Fruit fly (Drosophila melanogaster): ENCODE data around the gene CG31775.
"Not testable (repeated sequence)": the region's sequence is repeated elsewhere in the genome, so short reads cannot be mapped to it uniquely, and the experiment has no call there.

Gene CG31775

DNA sequence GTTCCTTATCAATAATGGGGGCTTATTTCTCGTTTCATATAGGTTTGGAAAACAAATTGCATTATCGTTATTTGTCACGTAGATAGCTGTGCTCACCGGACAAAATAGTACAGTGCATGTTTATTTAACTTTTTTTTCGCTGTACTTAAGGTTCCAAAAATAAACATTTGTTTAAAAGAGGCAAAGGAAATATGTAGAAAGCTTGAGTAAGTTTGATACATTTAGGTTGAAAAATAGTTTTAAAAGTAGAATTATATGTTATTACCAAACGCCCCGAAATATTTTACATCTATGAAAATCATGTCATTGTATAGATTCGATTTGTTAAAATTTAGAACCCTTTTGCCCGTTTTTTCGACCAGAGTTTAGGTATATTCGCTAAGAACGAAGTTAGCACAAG lies 2.0 kb downstream of the CG31775 start, which contains the start of gene CG31835:
Gene CG31835 (plus strand): TSS at position 301 of the 400 bp plus-strand sequence.
- TF ChIP-seq Sin3A, insv, h (optimal IDR thresholded peaks at IDR 0.05): not testable (repeated sequence)

DNA sequence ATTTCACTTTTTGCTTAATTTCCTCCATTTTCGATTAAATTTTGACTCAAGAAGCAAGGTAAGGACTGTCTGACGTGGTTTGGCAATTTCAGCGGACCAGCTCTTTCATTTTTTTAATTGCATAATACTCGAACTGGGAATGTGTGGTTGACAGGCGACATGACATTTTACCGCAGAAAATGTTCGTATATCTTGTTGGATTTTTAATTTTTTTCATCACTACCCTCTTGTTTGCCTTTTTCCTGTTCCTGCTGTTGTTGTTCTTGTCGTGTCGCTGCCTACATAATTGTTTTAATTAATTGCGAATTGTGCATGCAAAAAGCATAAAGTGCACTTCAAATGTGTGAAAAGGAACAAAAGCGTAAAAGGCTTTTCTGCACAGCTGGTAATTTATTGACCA lies 7.5 kb downstream of the CG31775 start, which contains the start of gene CG42685:
Gene CG42685 (minus strand): TSS at position 101 of the 400 bp plus-strand sequence.
- no peak for TF ChIP-seq Myc (optimal IDR thresholded peaks at IDR 0.05)
- no peak for TF ChIP-seq h (optimal IDR thresholded peaks at IDR 0.05)
- TF ChIP-seq psq (optimal IDR thresholded peaks at IDR 0.05) = no peak
- no peak for TF ChIP-seq ttk (optimal IDR thresholded peaks at IDR 0.05)
- no peak for TF ChIP-seq insv (optimal IDR thresholded peaks at IDR 0.05)
- no peak for TF ChIP-seq Sin3A (optimal IDR thresholded peaks at IDR 0.05)

DNA sequence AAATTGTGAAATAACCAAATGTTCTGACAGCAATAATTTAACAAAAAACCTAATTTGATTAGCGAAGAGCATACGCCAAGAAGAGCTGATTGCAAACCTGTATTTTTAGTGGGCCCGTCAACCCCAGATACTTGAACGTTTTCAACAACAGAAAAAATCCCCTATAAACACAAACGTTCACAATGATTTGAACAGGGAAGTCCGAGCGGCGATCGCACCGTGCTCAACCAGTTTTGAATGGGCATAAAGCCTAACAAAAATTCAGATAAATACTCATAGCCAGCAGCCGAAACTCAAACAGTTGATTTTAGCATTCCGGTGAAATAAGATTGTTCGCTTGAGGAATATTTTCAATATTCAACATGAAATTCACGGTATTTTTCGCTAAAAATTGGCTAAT lies 24.1 kb downstream of the CG31775 start, which contains the start of gene CG34165:
Gene CG34165 (plus strand): TSS at position 284 of the 400 bp plus-strand sequence.
- no peak for TF ChIP-seq ttk (optimal IDR thresholded peaks at IDR 0.05)

DNA sequence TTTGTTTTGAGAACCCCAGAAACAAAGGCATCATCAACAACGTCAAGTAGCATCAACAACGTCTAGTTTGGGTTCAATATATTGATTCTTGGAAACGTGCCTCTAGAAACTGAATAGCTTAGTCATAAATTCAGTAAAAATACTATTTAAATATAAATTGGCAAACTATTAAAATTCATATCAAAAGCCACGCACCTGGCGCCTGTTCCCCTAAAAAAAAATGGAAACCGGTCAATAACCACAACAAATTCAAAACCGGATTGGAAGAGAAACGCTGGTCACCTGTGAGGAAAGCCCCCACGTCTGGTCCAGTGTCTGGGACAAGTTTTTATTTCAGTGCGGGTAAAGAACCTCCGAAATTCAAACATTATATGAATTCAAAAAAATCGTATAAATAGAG lies 25.3 kb downstream of the CG31775 start, which contains the start of gene CG15282:
Gene CG15282 (plus strand): TSS at position 227 of the 400 bp plus-strand sequence.
- no peak for TF ChIP-seq ttk (optimal IDR thresholded peaks at IDR 0.05)
- no peak for TF ChIP-seq Myc (optimal IDR thresholded peaks at IDR 0.05)
- no peak for TF ChIP-seq psq (optimal IDR thresholded peaks at IDR 0.05)
- no peak for TF ChIP-seq insv (optimal IDR thresholded peaks at IDR 0.05)
- no peak for TF ChIP-seq Sin3A (optimal IDR thresholded peaks at IDR 0.05)
- no peak for TF ChIP-seq h (optimal IDR thresholded peaks at IDR 0.05)

- no peak for TF ChIP-seq Myc (optimal IDR thresholded peaks at IDR 0.05)
These were observed 31.4 kb downstream of the CG31775 start for dm6 chr2L:14706194-14706593.

dm6 chr2L:14701495-14701894 lies 36.1 kb downstream of the CG31775 start:
- no peak for TF ChIP-seq ttk (optimal IDR thresholded peaks at IDR 0.05)
- TF ChIP-seq h (optimal IDR thresholded peaks at IDR 0.05) = no peak
- TF ChIP-seq psq (optimal IDR thresholded peaks at IDR 0.05) = no peak
- TF ChIP-seq Myc (optimal IDR thresholded peaks at IDR 0.05) = no peak
- TF ChIP-seq insv (optimal IDR thresholded peaks at IDR 0.05) = no peak
- TF ChIP-seq Sin3A (optimal IDR thresholded peaks at IDR 0.05) = no peak

- TF ChIP-seq psq (optimal IDR thresholded peaks at IDR 0.05) (no peak), h (optimal IDR thresholded peaks at IDR 0.05) (no peak), insv (optimal IDR thresholded peaks at IDR 0.05) (no peak), Myc (optimal IDR thresholded peaks at IDR 0.05) (no peak), ttk (optimal IDR thresholded peaks at IDR 0.05) (no peak), Sin3A (optimal IDR thresholded peaks at IDR 0.05) (no peak)
These were observed 38.0 kb downstream of the CG31775 start for dm6 chr2L:14699501-14700077.

DNA sequence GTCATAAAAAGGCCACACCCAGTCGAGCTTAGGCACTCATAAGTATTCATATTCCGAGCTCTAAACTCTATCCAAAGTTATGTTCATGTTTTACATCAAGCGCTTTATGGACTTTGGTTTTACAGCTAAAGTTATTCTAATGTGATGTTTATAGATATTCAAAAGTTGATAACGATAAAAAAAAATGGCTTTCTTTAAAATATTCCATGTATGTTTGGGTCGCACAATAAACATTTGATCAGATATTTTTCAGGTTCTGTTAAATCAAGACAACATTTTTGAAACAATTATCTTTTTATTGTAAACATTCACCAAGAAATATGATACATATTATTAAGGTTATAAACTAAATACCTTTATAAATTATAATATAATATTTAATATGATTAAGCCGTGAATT lies 38.6 kb downstream of the CG31775 start:
- no peak for TF ChIP-seq h (optimal IDR thresholded peaks at IDR 0.05)
- no peak for TF ChIP-seq insv (optimal IDR thresholded peaks at IDR 0.05)
- no peak for TF ChIP-seq ttk (optimal IDR thresholded peaks at IDR 0.05)
- no peak for TF ChIP-seq Myc (optimal IDR thresholded peaks at IDR 0.05)
- no peak for TF ChIP-seq psq (optimal IDR thresholded peaks at IDR 0.05)
- TF ChIP-seq Sin3A (optimal IDR thresholded peaks at IDR 0.05) = no peak

DNA sequence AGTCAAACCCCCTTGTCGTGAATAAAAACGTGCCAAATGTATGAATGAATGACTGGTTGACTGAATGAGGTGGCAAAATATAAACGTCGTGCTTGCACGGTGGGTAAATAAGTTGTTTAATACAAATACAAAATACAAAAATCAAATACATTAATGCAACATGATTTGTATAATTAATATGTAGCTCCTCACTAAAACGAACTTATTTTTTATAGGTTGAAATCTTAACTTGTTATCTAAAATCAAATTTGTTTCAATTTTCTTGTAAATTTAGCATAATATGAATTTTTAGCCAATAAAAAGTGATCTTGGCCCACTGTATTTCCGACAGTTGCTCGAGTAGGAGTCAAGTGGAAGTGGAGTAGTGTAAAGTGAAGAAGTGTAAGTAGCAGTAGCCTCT lies 39.6 kb downstream of the CG31775 start:
- TF ChIP-seq psq (optimal IDR thresholded peaks at IDR 0.05) = no peak
- no peak for TF ChIP-seq Myc (optimal IDR thresholded peaks at IDR 0.05)
- TF ChIP-seq insv (optimal IDR thresholded peaks at IDR 0.05) = no peak
- TF ChIP-seq Sin3A (optimal IDR thresholded peaks at IDR 0.05) = no peak

DNA sequence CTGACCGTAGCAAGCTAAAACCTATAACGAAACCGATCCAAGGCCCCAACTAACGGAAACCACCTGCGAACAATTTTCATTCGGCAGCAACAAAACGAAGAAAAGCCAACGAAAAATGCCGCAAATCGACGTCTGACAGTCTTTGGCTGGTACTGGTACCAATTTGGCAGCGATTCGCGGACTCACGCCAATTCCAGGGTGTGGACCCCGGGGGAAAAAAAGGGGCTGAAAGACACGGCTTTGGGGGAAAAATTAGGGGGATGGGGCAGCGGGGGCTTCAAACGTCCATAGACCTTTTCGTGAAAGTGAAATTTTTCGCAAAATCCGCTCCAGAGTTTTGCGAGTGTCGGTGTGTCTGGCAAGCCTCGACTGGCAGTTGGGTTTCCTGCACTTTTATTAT lies 43.9 kb downstream of the CG31775 start:
- TF ChIP-seq insv (optimal IDR thresholded peaks at IDR 0.05) (no peak), h (optimal IDR thresholded peaks at IDR 0.05) (no peak), Sin3A (optimal IDR thresholded peaks at IDR 0.05) (no peak), ttk (optimal IDR thresholded peaks at IDR 0.05) (no peak), Myc (optimal IDR thresholded peaks at IDR 0.05) (no peak), psq (optimal IDR thresholded peaks at IDR 0.05) (no peak)

- TF ChIP-seq Sin3A (optimal IDR thresholded peaks at IDR 0.05) (no peak), h (optimal IDR thresholded peaks at IDR 0.05) (no peak), insv (optimal IDR thresholded peaks at IDR 0.05) (no peak), psq (optimal IDR thresholded peaks at IDR 0.05) (no peak), ttk (optimal IDR thresholded peaks at IDR 0.05) (no peak), Myc (optimal IDR thresholded peaks at IDR 0.05) (no peak)
These were observed 46.8 kb downstream of the CG31775 start for dm6 chr2L:14690791-14691190.

dm6 chr2L:14690285-14690684 lies 47.3 kb downstream of the CG31775 start:
- TF ChIP-seq Myc (optimal IDR thresholded peaks at IDR 0.05) (no peak), h (optimal IDR thresholded peaks at IDR 0.05) (no peak), insv (optimal IDR thresholded peaks at IDR 0.05) (no peak), psq (optimal IDR thresholded peaks at IDR 0.05) (no peak), ttk (optimal IDR thresholded peaks at IDR 0.05) (no peak), Sin3A (optimal IDR thresholded peaks at IDR 0.05) (no peak)

DNA sequence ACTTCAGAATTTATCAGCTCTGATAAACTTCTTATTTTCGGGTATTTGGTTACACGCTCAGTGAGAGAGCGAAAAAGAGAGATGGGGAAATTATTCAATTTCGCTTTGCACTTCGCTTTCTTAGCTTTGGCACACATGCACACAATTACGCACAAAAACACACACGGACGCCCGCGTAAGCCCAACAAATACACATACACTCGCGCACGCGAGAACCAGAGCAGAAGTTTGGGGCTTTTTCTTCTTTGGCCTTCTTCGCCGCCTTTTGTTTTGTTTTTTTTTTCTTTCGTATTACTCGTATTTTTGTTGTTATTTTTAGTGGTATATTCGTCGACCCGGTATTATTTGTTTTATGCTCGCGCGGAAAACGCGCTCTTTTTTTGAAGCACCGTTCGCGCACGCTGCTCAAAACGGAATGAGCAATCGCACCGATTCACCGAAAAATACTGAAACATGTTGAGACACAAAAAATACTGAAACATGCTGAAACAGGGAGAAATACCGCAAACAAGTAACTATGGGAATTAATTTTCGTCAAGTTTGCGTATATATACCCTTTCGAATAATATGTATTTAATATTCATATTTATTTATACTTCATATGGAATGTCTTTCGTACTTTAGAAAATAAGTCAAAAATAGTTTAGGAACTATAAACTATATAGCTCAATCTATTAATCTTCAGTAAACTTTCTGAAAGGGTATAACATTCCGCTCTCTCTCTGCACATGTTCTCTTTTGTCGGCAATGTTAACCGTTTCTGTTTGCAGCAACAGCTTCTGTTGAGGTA lies 48.5 kb downstream of the CG31775 start, which contains the start of gene osp:
Gene osp (minus strand): TSS at position 419 of the 790 bp plus-strand sequence.
- no peak for TF ChIP-seq Sin3A (optimal IDR thresholded peaks at IDR 0.05)
- peak; percentile 84 for TF ChIP-seq psq (optimal IDR thresholded peaks at IDR 0.05)

All from Kc167 (cell line).